Worm (Caenorhabditis elegans): ENCODE measurements around the gene rcs-1.

Gene rcs-1

ce11 chrX:8846447-8847237 lies 18.3 kb upstream of the rcs-1 start, which contains the start of gene C28G1.10 (continued):
- TF ChIP-seq lin-1 (GFP tag; IDR thresholded peaks at IDR 0.05) = peak; percentile 50
- TF ChIP-seq ctbp-1 (GFP tag; IDR thresholded peaks at IDR 0.05) = peak; percentile 74
- peak; percentile 87; the same call in 1 of the 2 replicates for TF ChIP-seq egl-43 (GFP tag; IDR thresholded peaks at IDR 0.05)
- TF ChIP-seq ceh-32 (tag; optimal IDR thresholded peaks at IDR 0.05; ENCODE audit: poor library complexity) = no peak
- no peak for TF ChIP-seq ces-1 (GFP tag; optimal IDR thresholded peaks at IDR 0.05)
- 0 out of 2 replicates have a peak, but pooled peaks have one; percentile 46 for TF ChIP-seq nhr-42 (GFP tag; IDR thresholded peaks at IDR 0.05)
- TF ChIP-seq nhr-111 (GFP tag; optimal IDR thresholded peaks at IDR 0.05) = no peak
- TF ChIP-seq ZK337.2 (GFP tag; IDR thresholded peaks at IDR 0.05) = peak; percentile 61
- no peak for TF ChIP-seq tra-1 (GFP tag; IDR thresholded peaks at IDR 0.05)
- TF ChIP-seq saeg-2 (GFP tag; IDR thresholded peaks at IDR 0.05) = peak; percentile 42; the same call in 1 of the 2 replicates
- peak; percentile 69 for TF ChIP-seq zip-11 (GFP tag; IDR thresholded peaks at IDR 0.05)
- peak; percentile 72 for TF ChIP-seq arid-1 (GFP tag; conservative IDR thresholded peaks at IDR 0.05)
- TF ChIP-seq lim-7 (GFP tag; IDR thresholded peaks at IDR 0.05) = peak; percentile 76
- no peak for TF ChIP-seq fkh-10 (GFP tag; optimal IDR thresholded peaks at IDR 0.05)
- TF ChIP-seq hif-1 (tag; optimal IDR thresholded peaks at IDR 0.05) = no peak
- TF ChIP-seq ceh-82 (tag; optimal IDR thresholded peaks at IDR 0.05) = no peak
- TF ChIP-seq daf-8 (GFP tag; IDR thresholded peaks at IDR 0.05) = no peak
- peak; percentile 48 for TF ChIP-seq nhr-48 (tag; optimal IDR thresholded peaks at IDR 0.05)
- no peak for TF ChIP-seq F37D6.2 (tag; optimal IDR thresholded peaks at IDR 0.05)
- no peak for TF ChIP-seq rbr-2 (tag; optimal IDR thresholded peaks at IDR 0.05)
- TF ChIP-seq nhr-76 (tag; optimal IDR thresholded peaks at IDR 0.05) = no peak
- TF ChIP-seq ceh-20 (GFP tag; IDR thresholded peaks at IDR 0.05) = no peak
- peak; percentile 40; the same call in 1 of the 2 replicates for TF ChIP-seq mxl-2 (GFP tag; conservative IDR thresholded peaks at IDR 0.05)
- TF ChIP-seq aly-2 (tag; optimal IDR thresholded peaks at IDR 0.05) = no peak
- TF ChIP-seq lir-3 (tag; optimal IDR thresholded peaks at IDR 0.05) = peak; percentile 8
- peak; percentile 44 for TF ChIP-seq nhr-77 (tag; optimal IDR thresholded peaks at IDR 0.05)
- no peak for TF ChIP-seq ceh-62 (tag; optimal IDR thresholded peaks at IDR 0.05)
- peak; percentile 11 for TF ChIP-seq F49E8.2 (tag; optimal IDR thresholded peaks at IDR 0.05; ENCODE audit: borderline replicate concordance)
- TF ChIP-seq cey-2 (tag; optimal IDR thresholded peaks at IDR 0.05; ENCODE audit: borderline replicate concordance, insufficient read depth) = no peak
- no peak for TF ChIP-seq ztf-7 (tag; optimal IDR thresholded peaks at IDR 0.05)
- TF ChIP-seq Y5F2A.4 (GFP tag; optimal IDR thresholded peaks at IDR 0.05) = peak; percentile 31
- no peak for TF ChIP-seq zip-2 (tag; optimal IDR thresholded peaks at IDR 0.05)
- no peak for TF ChIP-seq fos-1 (tag; optimal IDR thresholded peaks at IDR 0.05)
- 0 out of 2 replicates have a peak, but pooled peaks have one; percentile 12 for TF ChIP-seq zfp-3 (GFP tag; conservative IDR thresholded peaks at IDR 0.05)
- TF ChIP-seq mdt-29 (GFP tag; IDR thresholded peaks at IDR 0.05) = peak; percentile 54; the same call in 1 of the 2 replicates
- no peak for TF ChIP-seq mep-1 (tag; optimal IDR thresholded peaks at IDR 0.05)
- no peak for TF ChIP-seq spr-1 (tag; optimal IDR thresholded peaks at IDR 0.05)
- TF ChIP-seq vab-7 (GFP tag; IDR thresholded peaks at IDR 0.05) = peak; percentile 66
- peak; percentile 68; the same call in 1 of the 2 replicates for TF ChIP-seq pha-4 (GFP tag; IDR thresholded peaks at IDR 0.05)
- TF ChIP-seq pha-4 (tag; optimal IDR thresholded peaks at IDR 0.05) = no peak
- no peak for TF ChIP-seq Y48G9A.11 (GFP tag; IDR thresholded peaks at IDR 0.05)
- TF ChIP-seq sdz-12 (GFP tag; optimal IDR thresholded peaks at IDR 0.05) = no peak
- peak; percentile 67; the same call in 1 of the 2 replicates for TF ChIP-seq F26F4.8 (GFP tag; conservative IDR thresholded peaks at IDR 0.05)
- no peak for TF ChIP-seq jun-1 (tag; optimal IDR thresholded peaks at IDR 0.05)
- TF ChIP-seq madf-5 (GFP tag; IDR thresholded peaks at IDR 0.05) = no peak
- TF ChIP-seq hmg-1.1 (GFP tag; IDR thresholded peaks at IDR 0.05) = peak; percentile 71; the same call in 1 of the 2 replicates
- no peak for TF ChIP-seq T20F7.1 (GFP tag; optimal IDR thresholded peaks at IDR 0.05)
- no peak for TF ChIP-seq tag-97 (GFP tag; IDR thresholded peaks at IDR 0.05)
- no peak for TF ChIP-seq zfp-2 (tag; optimal IDR thresholded peaks at IDR 0.05)
